Worm (Caenorhabditis elegans): Measurements from ENCODE around the gene kin-4.

Gene kin-4

ce11 chrIV:11379254-11379653 is 46.3 kb upstream of the kin-4 start, which contains the start of gene fbxb-76:
TSS of gene fbxb-76 (minus strand) at chrIV:11379354.
- TF ChIP-seq nfyb-1 (GFP tag; IDR thresholded peaks at IDR 0.05) (no peak), F33H1.4 (GFP tag; IDR thresholded peaks at IDR 0.05) (no peak), hmg-20 (GFP tag; IDR thresholded peaks at IDR 0.05) (no peak), ztf-25 (GFP tag; IDR thresholded peaks at IDR 0.05) (no peak), akir-1 (GFP tag; optimal IDR thresholded peaks at IDR 0.05) (no peak), ztf-28 (GFP tag; IDR thresholded peaks at IDR 0.05) (no peak)

DNA sequence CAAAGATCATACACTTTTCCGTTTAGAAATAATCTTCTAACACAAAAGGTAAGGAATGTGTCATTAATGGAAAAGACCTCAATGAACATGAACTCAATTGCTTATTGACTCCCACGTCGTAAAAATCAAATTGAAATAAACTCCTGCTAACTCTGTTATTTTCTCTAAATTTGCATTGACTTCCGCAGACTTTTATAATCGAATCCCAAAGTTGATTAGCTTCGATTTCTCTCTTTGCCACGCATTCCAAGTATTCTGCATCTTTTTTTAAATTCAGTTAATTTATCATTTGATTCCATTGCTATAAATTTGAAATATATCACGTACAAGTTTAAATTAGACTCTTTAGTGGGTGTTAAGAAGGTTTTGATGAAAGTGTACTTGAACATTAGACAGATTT is 36.9 kb upstream of the kin-4 start:
- TF ChIP-seq Y79H2A.3 (GFP tag; conservative IDR thresholded peaks at IDR 0.05) = no peak
- no peak for TF ChIP-seq ztf-22 (GFP tag; optimal IDR thresholded peaks at IDR 0.05)
- no peak for TF ChIP-seq ztf-18 (tag; optimal IDR thresholded peaks at IDR 0.05)
- no peak for TF ChIP-seq ets-4 (GFP tag; optimal IDR thresholded peaks at IDR 0.05)
- no peak for TF ChIP-seq ceh-40 (GFP tag; IDR thresholded peaks at IDR 0.05)
- no peak for TF ChIP-seq snpc-4 (GFP tag; optimal IDR thresholded peaks at IDR 0.05)
- TF ChIP-seq snpc-4 (tag; optimal IDR thresholded peaks at IDR 0.05) = no peak
- TF ChIP-seq athp-1 (tag; optimal IDR thresholded peaks at IDR 0.05) = no peak
- TF ChIP-seq rpc-1 (optimal IDR thresholded peaks at IDR 0.05) = no peak
- no peak for TF ChIP-seq rpc-1 (tag; optimal IDR thresholded peaks at IDR 0.05)
- no peak for TF ChIP-seq lag-1 (GFP tag; IDR thresholded peaks at IDR 0.05)
- TF ChIP-seq T07F8.4 (tag; optimal IDR thresholded peaks at IDR 0.05) = no peak
- no peak for TF ChIP-seq hmg-1.2 (GFP tag; IDR thresholded peaks at IDR 0.05)
- no peak for TF ChIP-seq ceh-91 (GFP tag; IDR thresholded peaks at IDR 0.05)
- no peak for TF ChIP-seq attf-3 (GFP tag; conservative IDR thresholded peaks at IDR 0.05)
- TF ChIP-seq lin-26 (GFP tag; IDR thresholded peaks at IDR 0.05) = no peak
- no peak for TF ChIP-seq nhr-120 (GFP tag; IDR thresholded peaks at IDR 0.05)

ce11 chrIV:11394243-11394642 is 31.3 kb upstream of the kin-4 start, which contains the start of gene tag-89:
TSS of gene tag-89 (plus strand) at chrIV:11394543.
- TF ChIP-seq egl-44 (GFP tag; IDR thresholded peaks at IDR 0.05) = no peak
- TF ChIP-seq F57C9.4 (tag; optimal IDR thresholded peaks at IDR 0.05) = no peak

- peak; percentile 53 for TF ChIP-seq ceh-100 (GFP tag; IDR thresholded peaks at IDR 0.05)
- TF ChIP-seq mcd-1 (GFP tag; IDR thresholded peaks at IDR 0.05) = 0 out of 2 replicates have a peak, but pooled peaks have one; percentile 30
Observed at ce11 chrIV:11398267-11398825, 27.2 kb upstream of the kin-4 start, which contains the start of gene dsl-6. TSS of gene dsl-6 (minus strand) at chrIV:11398317.

ce11 chrIV:11400098-11400497 is 25.4 kb upstream of the kin-4 start:
- TF ChIP-seq attf-3 (GFP tag; conservative IDR thresholded peaks at IDR 0.05) = peak; percentile 39; the same call in 1 of the 2 replicates
- TF ChIP-seq mcd-1 (GFP tag; IDR thresholded peaks at IDR 0.05) = peak; percentile 73
- TF ChIP-seq lsl-1 (GFP tag; optimal IDR thresholded peaks at IDR 0.05) = peak; percentile 8
- TF ChIP-seq rcor-1 (GFP tag; IDR thresholded peaks at IDR 0.05) = peak; percentile 83
- peak; percentile 90 for TF ChIP-seq dox-1 (GFP tag; IDR thresholded peaks at IDR 0.05)
- TF ChIP-seq Y95B8A.8 (GFP tag; IDR thresholded peaks at IDR 0.05) = 0 out of 2 replicates have a peak, but pooled peaks have one; percentile 58
- TF ChIP-seq Y67H2A.10 (GFP tag; conservative IDR thresholded peaks at IDR 0.05) = 0 out of 2 replicates have a peak, but pooled peaks have one; percentile 27
- 0 out of 2 replicates have a peak, but pooled peaks have one; percentile 37 for TF ChIP-seq nfyb-1 (GFP tag; IDR thresholded peaks at IDR 0.05)
- TF ChIP-seq Y79H2A.3 (GFP tag; conservative IDR thresholded peaks at IDR 0.05) = peak; percentile 73; the same call in 1 of the 2 replicates
- peak; percentile 56; the same call in 1 of the 2 replicates for TF ChIP-seq ceh-91 (GFP tag; IDR thresholded peaks at IDR 0.05)
- peak; percentile 9 for TF ChIP-seq him-1 (tag; optimal IDR thresholded peaks at IDR 0.05)
- TF ChIP-seq F33H1.4 (GFP tag; IDR thresholded peaks at IDR 0.05) = peak; percentile 57
- TF ChIP-seq D2030.7 (GFP tag; IDR thresholded peaks at IDR 0.05) = peak; percentile 74
- peak; percentile 44; the same call in 1 of the 2 replicates for TF ChIP-seq madf-8 (GFP tag; conservative IDR thresholded peaks at IDR 0.05)
- peak; percentile 72 for TF ChIP-seq Y53G8AR.9 (GFP tag; conservative IDR thresholded peaks at IDR 0.05)
- TF ChIP-seq ekl-4 (GFP tag; IDR thresholded peaks at IDR 0.05) = peak; percentile 86
- TF ChIP-seq cebp-2 (GFP tag; IDR thresholded peaks at IDR 0.05) = 0 out of 2 replicates have a peak, but pooled peaks have one; percentile 72
- 0 out of 2 replicates have a peak, but pooled peaks have one; percentile 31 for TF ChIP-seq madf-3 (GFP tag; IDR thresholded peaks at IDR 0.05)
- TF ChIP-seq Y53F4B.3 (GFP tag; IDR thresholded peaks at IDR 0.05) = peak; percentile 47; the same call in 1 of the 2 replicates
- 0 out of 2 replicates have a peak, but pooled peaks have one; percentile 58 for TF ChIP-seq ztf-28 (GFP tag; IDR thresholded peaks at IDR 0.05)
- peak; percentile 72 for TF ChIP-seq ceh-100 (GFP tag; IDR thresholded peaks at IDR 0.05)
- peak; percentile 7 for TF ChIP-seq tbp1 (GFP tag; optimal IDR thresholded peaks at IDR 0.05)
